Fruit fly (Drosophila melanogaster): ENCODE results near the gene CG13297.

CG13297 gene

dm6 chr3L:6141538-6141937 lies 15.6 kb downstream of the CG13297 start:
- TF ChIP-seq insv (optimal IDR thresholded peaks at IDR 0.05) (no peak), ttk (optimal IDR thresholded peaks at IDR 0.05) (no peak), h (optimal IDR thresholded peaks at IDR 0.05) (no peak), psq (optimal IDR thresholded peaks at IDR 0.05) (no peak), Sin3A (optimal IDR thresholded peaks at IDR 0.05) (no peak), Myc (optimal IDR thresholded peaks at IDR 0.05) (no peak)

DNA sequence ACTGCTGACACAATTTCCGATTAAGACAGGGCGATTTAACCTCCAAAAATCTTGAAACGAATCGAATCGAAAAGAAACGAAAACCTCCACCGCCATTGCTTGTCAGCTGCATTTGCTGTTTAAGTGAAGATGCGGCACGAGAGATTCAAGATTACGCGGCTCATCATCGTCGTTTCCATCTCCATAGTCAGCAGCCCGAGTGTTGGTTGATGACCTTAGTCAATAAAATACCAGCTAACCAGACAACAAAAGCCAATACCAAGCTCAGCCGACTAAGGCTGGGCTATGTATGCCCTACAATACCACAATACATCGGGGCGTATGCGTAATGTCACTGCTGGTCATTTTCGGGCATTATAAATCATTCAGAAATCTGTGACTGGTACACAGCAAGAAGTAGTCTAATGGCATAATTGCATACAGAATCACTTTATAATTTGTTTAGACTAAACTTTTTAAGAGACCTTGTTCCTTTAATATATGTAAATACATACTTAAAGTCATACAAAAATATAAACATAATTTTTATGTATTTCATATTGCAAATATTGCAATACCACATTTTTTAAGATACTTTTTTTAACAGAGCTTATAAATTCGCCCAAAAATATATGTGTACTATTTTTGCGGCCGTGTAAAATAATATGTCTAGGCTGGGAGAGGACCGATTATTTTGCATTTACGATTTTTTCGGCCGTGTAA lies 16.3 kb downstream of the CG13297 start:
- TF ChIP-seq insv (optimal IDR thresholded peaks at IDR 0.05): no peak
- TF ChIP-seq psq (optimal IDR thresholded peaks at IDR 0.05): no peak
- no peak for TF ChIP-seq Sin3A (optimal IDR thresholded peaks at IDR 0.05)
- TF ChIP-seq Myc (optimal IDR thresholded peaks at IDR 0.05): no peak
- TF ChIP-seq ttk (optimal IDR thresholded peaks at IDR 0.05): no peak
- no peak for TF ChIP-seq h (optimal IDR thresholded peaks at IDR 0.05)

- TF ChIP-seq psq (optimal IDR thresholded peaks at IDR 0.05) (no peak), h (optimal IDR thresholded peaks at IDR 0.05) (no peak), Sin3A (optimal IDR thresholded peaks at IDR 0.05) (no peak), insv (optimal IDR thresholded peaks at IDR 0.05) (no peak), Myc (optimal IDR thresholded peaks at IDR 0.05) (no peak), ttk (optimal IDR thresholded peaks at IDR 0.05) (no peak)
Observed at dm6 chr3L:6139924-6140574, 17.1 kb downstream of the CG13297 start, which contains the start of gene Cpr65Av. Gene Cpr65Av (minus strand): TSS chr3L:6139974.

DNA sequence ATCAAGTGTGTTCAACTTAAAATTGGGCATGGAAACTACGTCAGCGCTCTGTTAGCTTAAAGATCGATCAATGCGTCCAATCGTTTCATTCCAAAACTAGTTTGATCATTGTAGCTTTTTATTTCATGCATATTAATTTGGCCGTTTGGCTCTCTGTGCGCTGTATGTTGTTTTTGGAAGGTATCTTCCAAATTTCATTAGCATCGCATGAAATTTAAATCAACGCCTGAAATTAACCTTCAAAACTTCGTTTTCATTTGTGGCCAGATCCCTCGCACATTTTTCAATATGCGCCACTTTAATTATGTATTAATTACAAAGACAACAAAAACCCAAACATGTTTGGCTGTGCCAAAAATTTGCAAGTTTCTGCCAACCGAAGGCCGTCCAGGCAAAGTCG lies 18.6 kb downstream of the CG13297 start:
- TF ChIP-seq Sin3A (optimal IDR thresholded peaks at IDR 0.05): no peak
- no peak for TF ChIP-seq Myc (optimal IDR thresholded peaks at IDR 0.05)
- no peak for TF ChIP-seq h (optimal IDR thresholded peaks at IDR 0.05)
- no peak for TF ChIP-seq insv (optimal IDR thresholded peaks at IDR 0.05)
- TF ChIP-seq ttk (optimal IDR thresholded peaks at IDR 0.05): no peak
- no peak for TF ChIP-seq psq (optimal IDR thresholded peaks at IDR 0.05)

DNA sequence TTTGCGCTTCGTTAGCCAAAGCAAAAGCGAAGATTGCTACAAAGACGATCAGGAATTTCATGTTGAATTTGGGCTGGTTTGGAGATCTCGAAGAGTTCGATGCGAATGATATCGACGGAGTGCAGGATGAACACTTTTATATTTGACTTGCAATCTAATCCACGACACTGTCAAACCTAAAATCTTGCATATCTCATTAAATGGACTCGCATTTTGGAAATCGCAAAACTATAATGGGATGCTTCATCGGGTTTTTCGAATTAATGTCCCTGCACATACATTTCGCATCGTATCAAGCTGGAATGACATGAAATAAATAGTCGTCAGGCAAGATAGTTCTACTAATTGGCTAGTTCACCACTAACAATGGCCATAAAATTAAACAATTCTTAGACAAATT lies 19.2 kb downstream of the CG13297 start, which contains the start of gene Lcp65Ae:
Lcp65Ae (minus strand) TSS at position 101 of the 400 bp plus-strand sequence.
- TF ChIP-seq ttk (optimal IDR thresholded peaks at IDR 0.05) (no peak), insv (optimal IDR thresholded peaks at IDR 0.05) (no peak), Myc (optimal IDR thresholded peaks at IDR 0.05) (no peak), h (optimal IDR thresholded peaks at IDR 0.05) (no peak), Sin3A (optimal IDR thresholded peaks at IDR 0.05) (no peak), psq (optimal IDR thresholded peaks at IDR 0.05) (no peak)

DNA sequence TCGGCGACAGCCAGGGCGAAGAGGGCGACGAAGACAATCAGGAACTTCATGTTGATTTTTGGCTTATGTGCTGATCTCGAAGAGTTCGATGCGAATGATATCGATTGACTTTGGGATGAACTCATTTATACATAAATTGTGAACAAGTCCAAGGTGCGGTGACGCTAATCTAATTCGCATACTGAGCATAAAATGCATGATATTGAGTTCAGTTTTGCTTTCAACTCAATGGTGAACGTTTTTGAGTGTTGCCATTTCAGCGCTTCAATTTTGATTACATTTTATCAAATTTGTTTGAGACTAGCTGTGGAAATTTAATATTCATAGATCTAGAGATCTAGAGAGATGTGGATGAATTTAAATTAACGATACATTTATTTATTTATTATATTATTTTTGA lies 20.5 kb downstream of the CG13297 start, which contains the start of gene Lcp65Af:
Lcp65Af (minus strand) TSS at position 101 of the 400 bp plus-strand sequence.
- TF ChIP-seq Myc (optimal IDR thresholded peaks at IDR 0.05) (no peak), Sin3A (optimal IDR thresholded peaks at IDR 0.05) (no peak), h (optimal IDR thresholded peaks at IDR 0.05) (no peak), insv (optimal IDR thresholded peaks at IDR 0.05) (no peak), ttk (optimal IDR thresholded peaks at IDR 0.05) (no peak), psq (optimal IDR thresholded peaks at IDR 0.05) (no peak)

DNA sequence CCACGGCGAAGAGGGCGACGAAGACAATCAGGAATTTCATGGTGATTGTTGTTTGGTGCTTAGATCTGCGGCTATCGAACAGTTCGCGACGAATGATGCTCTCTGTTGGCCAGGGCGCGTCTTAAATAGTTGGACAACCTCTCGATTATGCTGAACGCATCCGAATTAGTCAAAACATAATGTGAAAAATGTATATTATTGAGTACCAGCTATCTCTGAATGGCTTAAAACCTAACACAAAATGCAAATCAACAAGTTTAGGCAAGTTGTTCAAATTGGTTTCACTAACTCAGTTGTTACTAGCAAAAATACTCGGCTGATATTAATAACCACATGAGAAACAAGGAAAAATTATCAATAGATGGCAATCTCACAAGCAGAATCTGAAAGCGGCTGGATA lies 22.0 kb downstream of the CG13297 start, which contains the start of gene Lcp65Ag1:
Lcp65Ag1 (minus strand) TSS at position 101 of the 400 bp plus-strand sequence.
- TF ChIP-seq ttk (optimal IDR thresholded peaks at IDR 0.05) (no peak), Sin3A (optimal IDR thresholded peaks at IDR 0.05) (no peak), h (optimal IDR thresholded peaks at IDR 0.05) (no peak), Myc (optimal IDR thresholded peaks at IDR 0.05) (no peak), insv (optimal IDR thresholded peaks at IDR 0.05) (no peak), psq (optimal IDR thresholded peaks at IDR 0.05) (no peak)

DNA sequence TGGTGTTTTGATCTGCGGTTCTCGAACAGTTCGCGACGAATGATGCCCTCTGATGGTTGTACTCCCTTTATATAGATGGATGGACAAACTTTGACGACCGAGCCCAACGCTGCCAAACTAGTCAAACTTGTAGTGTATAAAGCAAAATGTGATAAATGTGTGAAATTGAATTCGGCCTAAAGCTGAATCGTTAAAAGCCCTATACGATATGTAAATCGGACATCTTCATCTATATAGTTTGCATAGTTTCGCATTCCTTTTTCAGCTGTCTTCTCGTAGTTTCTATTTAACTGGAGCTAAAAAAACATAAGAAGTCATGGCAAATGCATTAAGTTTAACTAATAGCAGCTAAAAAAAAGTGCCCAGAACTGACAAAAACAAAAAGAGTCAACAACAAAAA lies 23.6 kb downstream of the CG13297 start, which contains the start of gene Lcp65Ag2:
Lcp65Ag2 (minus strand) TSS at position 48 of the 400 bp plus-strand sequence.
- no peak for TF ChIP-seq Sin3A (optimal IDR thresholded peaks at IDR 0.05)
- no peak for TF ChIP-seq ttk (optimal IDR thresholded peaks at IDR 0.05)
- no peak for TF ChIP-seq psq (optimal IDR thresholded peaks at IDR 0.05)
- no peak for TF ChIP-seq h (optimal IDR thresholded peaks at IDR 0.05)
- no peak for TF ChIP-seq Myc (optimal IDR thresholded peaks at IDR 0.05)
- no peak for TF ChIP-seq insv (optimal IDR thresholded peaks at IDR 0.05)

dm6 chr3L:6132009-6132408 lies 25.2 kb downstream of the CG13297 start, which contains the start of gene Cpr65Au:
Gene Cpr65Au (minus strand): TSS chr3L:6132109.
- TF ChIP-seq psq (optimal IDR thresholded peaks at IDR 0.05): no peak
- no peak for TF ChIP-seq Sin3A (optimal IDR thresholded peaks at IDR 0.05)
- TF ChIP-seq insv (optimal IDR thresholded peaks at IDR 0.05): no peak

DNA sequence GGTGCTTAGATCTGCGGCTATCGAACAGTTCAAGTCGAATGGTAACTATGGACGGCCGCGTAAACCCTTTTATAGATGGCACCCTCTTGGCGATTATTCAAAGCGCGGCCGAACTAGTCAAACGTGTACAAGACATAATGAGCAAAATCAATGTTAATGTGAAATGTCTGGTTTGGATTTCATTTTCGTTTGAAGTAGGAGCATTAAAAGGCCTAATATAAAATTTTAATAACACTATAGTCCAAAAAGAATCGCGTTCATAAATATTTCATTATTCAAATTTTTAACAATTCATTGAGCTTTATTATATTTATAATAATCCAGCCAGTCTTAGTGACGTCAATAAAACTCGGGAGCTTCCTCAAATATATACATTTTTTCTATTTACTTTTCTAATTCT lies 26.2 kb downstream of the CG13297 start, which contains the start of gene Lcp65Ag3:
Lcp65Ag3 (minus strand) TSS at position 46 of the 400 bp plus-strand sequence.
- TF ChIP-seq Myc (optimal IDR thresholded peaks at IDR 0.05): no peak
- no peak for TF ChIP-seq insv (optimal IDR thresholded peaks at IDR 0.05)
- TF ChIP-seq Sin3A (optimal IDR thresholded peaks at IDR 0.05): no peak
- no peak for TF ChIP-seq psq (optimal IDR thresholded peaks at IDR 0.05)
- no peak for TF ChIP-seq h (optimal IDR thresholded peaks at IDR 0.05)
- TF ChIP-seq ttk (optimal IDR thresholded peaks at IDR 0.05): no peak

DNA sequence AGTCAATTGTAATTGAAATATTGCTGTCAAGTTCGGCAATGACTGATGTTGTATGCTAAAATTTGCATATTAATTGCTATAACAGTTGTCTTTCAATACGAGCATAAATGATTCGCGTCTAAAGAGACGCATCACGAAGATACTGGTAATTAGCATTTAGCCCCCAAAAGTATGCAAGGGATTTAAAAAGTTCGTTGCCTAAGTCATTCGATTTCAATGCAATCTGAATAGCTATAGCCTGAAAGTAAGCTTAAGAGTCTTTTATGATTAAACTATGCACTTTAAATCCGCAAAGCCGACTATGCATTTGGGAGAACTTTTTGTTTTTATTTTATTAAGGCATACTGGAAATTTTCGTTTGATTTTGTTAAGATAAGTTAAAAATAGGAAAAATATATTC lies 27.6 kb downstream of the CG13297 start:
- TF ChIP-seq ttk (optimal IDR thresholded peaks at IDR 0.05) (no peak), Sin3A (optimal IDR thresholded peaks at IDR 0.05) (no peak), h (optimal IDR thresholded peaks at IDR 0.05) (no peak)

DNA sequence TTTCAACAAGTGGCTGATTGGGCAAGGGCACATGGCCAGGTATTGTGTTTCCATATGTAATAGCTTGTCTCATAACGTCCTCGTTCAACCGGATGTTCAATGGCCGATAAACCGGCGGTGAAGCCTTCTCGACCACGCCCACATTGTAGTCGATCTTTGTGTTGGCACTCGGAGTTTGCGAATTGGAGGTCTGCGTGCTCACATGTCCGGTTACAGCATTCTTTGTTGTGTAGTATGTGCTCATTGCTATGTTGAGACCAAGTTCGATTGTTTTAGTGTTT lies 31.8 kb downstream of the CG13297 start:
- TF ChIP-seq insv (optimal IDR thresholded peaks at IDR 0.05) (no peak), Myc (optimal IDR thresholded peaks at IDR 0.05) (no peak), psq (optimal IDR thresholded peaks at IDR 0.05) (no peak), h (optimal IDR thresholded peaks at IDR 0.05) (no peak), ttk (optimal IDR thresholded peaks at IDR 0.05) (no peak), Sin3A (optimal IDR thresholded peaks at IDR 0.05) (no peak)
